Worm (Caenorhabditis elegans): ENCODE measurements around the gene C14A4.7.

DNA sequence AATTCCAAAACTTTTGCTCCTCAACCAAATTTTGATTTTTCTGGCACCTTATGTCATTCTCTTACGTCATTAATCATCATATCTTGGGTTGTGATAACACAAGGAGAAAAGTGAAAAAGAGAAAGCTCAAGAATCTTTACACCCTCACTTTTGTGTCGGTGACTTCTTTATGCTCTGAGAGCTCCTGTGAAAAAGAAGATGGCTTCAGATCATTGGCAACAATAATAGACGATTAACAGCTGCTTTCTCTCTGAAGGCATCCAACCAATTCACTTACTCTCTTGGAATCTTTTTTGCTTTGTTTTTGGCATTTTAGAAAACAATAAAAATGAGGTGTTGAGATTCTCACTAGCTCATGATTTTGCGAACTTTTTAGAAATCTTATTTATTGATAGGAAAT lies 26.9 kb downstream of the C14A4.7 start:
- TF ChIP-seq nhr-237 (tag; optimal IDR thresholded peaks at IDR 0.05), result no peak
- peak; percentile 49 for TF ChIP-seq nhr-11 (tag; optimal IDR thresholded peaks at IDR 0.05)
- no peak for TF ChIP-seq nhr-76 (tag; optimal IDR thresholded peaks at IDR 0.05)
- TF ChIP-seq tbx-2 (tag; optimal IDR thresholded peaks at IDR 0.05), result no peak
- no peak for TF ChIP-seq fkh-10 (GFP tag; optimal IDR thresholded peaks at IDR 0.05)
- no peak for TF ChIP-seq pha-4 (tag; optimal IDR thresholded peaks at IDR 0.05)
- no peak for TF ChIP-seq nhr-12 (tag; optimal IDR thresholded peaks at IDR 0.05)
- no peak for TF ChIP-seq ztf-11 (tag; optimal IDR thresholded peaks at IDR 0.05)
- no peak for TF ChIP-seq ama-1 (optimal IDR thresholded peaks at IDR 0.05)
- no peak for TF ChIP-seq elt-3 (tag; optimal IDR thresholded peaks at IDR 0.05)
- TF ChIP-seq skn-1 (tag; optimal IDR thresholded peaks at IDR 0.05), result no peak
- TF ChIP-seq mdl-1 (tag; optimal IDR thresholded peaks at IDR 0.05), result no peak
- TF ChIP-seq ZK546.5 (tag; optimal IDR thresholded peaks at IDR 0.05), result no peak
- no peak for TF ChIP-seq egl-5 (tag; optimal IDR thresholded peaks at IDR 0.05)
